Fruit fly (Drosophila melanogaster): Measurements from ENCODE around the gene CG12093.
A peak's percentile ranks its signal among the peaks of the same experiment; 100 is the strongest.

CG12093 gene

dm6 chr3L:2808278-2808892 is 34.6 kb upstream of the CG12093 start (continued):
- TF ChIP-seq Optix (GFP tag; IDR thresholded peaks at IDR 0.05) = 0 out of 3 replicates have a peak, but pooled peaks have one; percentile 13
- peak; percentile 87 for TF ChIP-seq CG11696 (GFP tag; IDR thresholded peaks at IDR 0.05)
- TF ChIP-seq slbo (GFP tag; IDR thresholded peaks at IDR 0.05) = peak; percentile 18; the same call in 1 of the 2 replicates
- TF ChIP-seq Deaf1 (tag; optimal IDR thresholded peaks at IDR 0.05) = no peak
- TF ChIP-seq CG10543 (GFP tag; optimal IDR thresholded peaks at IDR 0.05) = no peak
- TF ChIP-seq CG3726 (GFP tag; IDR thresholded peaks at IDR 0.05) = no peak
- no peak for TF ChIP-seq Kr (GFP tag; optimal IDR thresholded peaks at IDR 0.05)

dm6 chr3L:2807376-2807775 is 33.6 kb upstream of the CG12093 start:
- TF ChIP-seq CG7357 (GFP tag; IDR thresholded peaks at IDR 0.05) (0 out of 3 replicates have a peak, but pooled peaks have one; percentile 21), Lim3 (GFP tag; IDR thresholded peaks at IDR 0.05) (no peak), Med (GFP tag) (peak; percentile 2), twi (tag; optimal IDR thresholded peaks at IDR 0.05) (no peak), Ets65A (GFP tag) (peak; percentile 73), Dip2 (GFP tag; IDR thresholded peaks at IDR 0.05) (no peak)

- TF ChIP-seq grn (GFP tag; optimal IDR thresholded peaks at IDR 0.05) (no peak), gsb (GFP tag; IDR thresholded peaks at IDR 0.05) (peak; percentile 85), pnt (GFP tag; optimal IDR thresholded peaks at IDR 0.05) (peak; percentile 51), HLHmδ (GFP tag; optimal IDR thresholded peaks at IDR 0.05) (no peak), CG8359 (GFP tag; optimal IDR thresholded peaks at IDR 0.05; ENCODE audit: borderline replicate concordance) (peak; percentile 25), tna (GFP tag; IDR thresholded peaks at IDR 0.05; ENCODE audit: partially characterized antibody) (no peak), CG2199 (GFP tag; IDR thresholded peaks at IDR 0.05) (peak; percentile 80; the same call in 1 of the 3 replicates), CG32532 (GFP tag; IDR thresholded peaks at IDR 0.05) (peak; percentile 95), CG10979 (tag; optimal IDR thresholded peaks at IDR 0.05) (peak; percentile 77), trh (GFP tag; optimal IDR thresholded peaks at IDR 0.05) (no peak), CG7556 (GFP tag; optimal IDR thresholded peaks at IDR 0.05) (peak; percentile 28), chinmo (GFP tag; IDR thresholded peaks at IDR 0.05; ENCODE audit: partially characterized antibody) (0 out of 4 replicates have a peak, but pooled peaks have one; percentile 39), nerfin-1 (tag; optimal IDR thresholded peaks at IDR 0.05) (peak; percentile 52), zen (tag; optimal IDR thresholded peaks at IDR 0.05) (peak; percentile 75), CG8388 (GFP tag; optimal IDR thresholded peaks at IDR 0.05) (peak; percentile 46), otp (GFP tag; IDR thresholded peaks at IDR 0.05) (peak; percentile 66; the same call in 2 of the 3 replicates), Camta (GFP tag; optimal IDR thresholded peaks at IDR 0.05) (peak; percentile 51), sr (GFP tag; IDR thresholded peaks at IDR 0.05) (peak; percentile 67; the same call in 2 of the 3 replicates), maf-S (GFP tag; optimal IDR thresholded peaks at IDR 0.05) (no peak), croc (GFP tag; conservative IDR thresholded peaks at IDR 0.05) (peak; percentile 68), grau (tag; optimal IDR thresholded peaks at IDR 0.05) (peak; percentile 9), Lhr (GFP tag; optimal IDR thresholded peaks at IDR 0.05) (no peak), dan (GFP tag; IDR thresholded peaks at IDR 0.05) (no peak; the same call in 1 of the 2 replicates), run (tag; optimal IDR thresholded peaks at IDR 0.05) (no peak), CG10959 (GFP tag; IDR thresholded peaks at IDR 0.05) (peak; percentile 78), CG14965 (GFP tag; optimal IDR thresholded peaks at IDR 0.05; ENCODE audit: borderline replicate concordance) (peak; percentile 4), CG3847 (GFP tag; IDR thresholded peaks at IDR 0.05) (peak; percentile 55), az2 (GFP tag; optimal IDR thresholded peaks at IDR 0.05) (peak; percentile 39), Hsf (GFP tag; optimal IDR thresholded peaks at IDR 0.05) (peak; percentile 20), CG7839 (tag; optimal IDR thresholded peaks at IDR 0.05) (peak; percentile 85), Hand (GFP tag; optimal IDR thresholded peaks at IDR 0.05) (no peak), Ravus (GFP tag; IDR thresholded peaks at IDR 0.05) (peak; percentile 57), Abd-B (GFP tag; optimal IDR thresholded peaks at IDR 0.05) (no peak), ap (GFP tag; IDR thresholded peaks at IDR 0.05) (peak; percentile 30; the same call in 1 of the 2 replicates)
These were observed 32.2 kb upstream of the CG12093 start for dm6 chr3L:2805956-2806527.
